Worm (Caenorhabditis elegans) whole organism, young adult: ENCODE data around the gene chup-1.

Experiments
- F57A8.1 ChIP-seq: fragments of 200-800 bp; sonication (Bioruptor generic); optimal IDR thresholded peaks from 2 replicates; lab custom pipeline; 2018; ENCODE audit warnings: mild to moderate bottlenecking, missing genetic modification characterization, moderate library complexity, missing compliant biosample characterization
- Y53F4B.3 ChIP-seq: fragments of 200-800 bp; sonication (Bioruptor generic); IDR thresholded peaks from 2 replicates; pipeline ENCODE4 v1.3.6; 2022; ENCODE audit warnings: missing genetic modification reagents, missing genetic modification characterization, missing compliant biosample characterization
- Y53G8AR.9 ChIP-seq: fragments of 200-800 bp; sonication (Bioruptor generic); conservative IDR thresholded peaks from 2 replicates; pipeline ENCODE4 v1.3.6; 2022; ENCODE audit warnings: missing genetic modification reagents, missing genetic modification characterization, missing compliant biosample characterization
- atf-7 ChIP-seq: sonication (generic microtip); optimal IDR thresholded peaks from 2 replicates; lab custom pipeline; 2017; ENCODE audit warnings: mild to moderate bottlenecking, missing genetic modification characterization, missing compliant biosample characterization
- bed-2 ChIP-seq: fragments of 200-800 bp; sonication (Bioruptor generic); IDR thresholded peaks from 2 replicates; pipeline ENCODE4 v1.3.6; 2022; ENCODE audit warnings: missing genetic modification reagents, missing genetic modification characterization, missing compliant biosample characterization
- ceh-79 ChIP-seq: sonication (generic microtip); optimal IDR thresholded peaks from 2 replicates; lab custom pipeline; 2017; ENCODE audit warnings: mild to moderate bottlenecking, missing genetic modification characterization, missing compliant biosample characterization
- egl-44 ChIP-seq: fragments of 200-800 bp; sonication (Bioruptor generic); IDR thresholded peaks from 2 replicates; pipeline ENCODE4 v1.3.6; 2022; ENCODE audit warnings: missing genetic modification reagents, missing genetic modification characterization, missing compliant biosample characterization
- fkh-3 ChIP-seq: sonication (generic microtip); optimal IDR thresholded peaks from 2 replicates; lab custom pipeline; 2016; ENCODE audit warnings: mild to moderate bottlenecking, missing genetic modification characterization, missing compliant biosample characterization
- lin-35 ChIP-seq, 3 experiments: fragments of 150-350 bp in 2 of 3; sonication (generic microtip) in 1 of 3; optimal IDR thresholded peaks; 2 replicates each; lab custom pipeline; 2014 to 2018; ENCODE audit warnings: missing biosample characterization in 3 of 3, missing genetic modification characterization in 3 of 3, missing genetic modification reagents in 3 of 3
- nfyb-1 ChIP-seq: fragments of 200-800 bp; sonication (Bioruptor generic); IDR thresholded peaks from 2 replicates; pipeline ENCODE4 v1.3.6; 2022; ENCODE audit warnings: missing genetic modification reagents, missing genetic modification characterization, missing compliant biosample characterization
- unc-130 ChIP-seq: sonication (generic microtip); optimal IDR thresholded peaks from 2 replicates; lab custom pipeline; 2016; ENCODE audit warnings: missing genetic modification reagents, missing genetic modification characterization, missing compliant biosample characterization
- unc-62 ChIP-seq: fragments of 150-350 bp; optimal IDR thresholded peaks from 2 replicates; lab custom pipeline; 2014; ENCODE audit warnings: missing biosample characterization, missing genetic modification reagents, missing genetic modification characterization
- ztf-26 ChIP-seq: sonication (generic microtip); optimal IDR thresholded peaks from 2 replicates; lab custom pipeline; 2017; ENCODE audit warnings: missing genetic modification characterization, missing compliant biosample characterization

DNA sequence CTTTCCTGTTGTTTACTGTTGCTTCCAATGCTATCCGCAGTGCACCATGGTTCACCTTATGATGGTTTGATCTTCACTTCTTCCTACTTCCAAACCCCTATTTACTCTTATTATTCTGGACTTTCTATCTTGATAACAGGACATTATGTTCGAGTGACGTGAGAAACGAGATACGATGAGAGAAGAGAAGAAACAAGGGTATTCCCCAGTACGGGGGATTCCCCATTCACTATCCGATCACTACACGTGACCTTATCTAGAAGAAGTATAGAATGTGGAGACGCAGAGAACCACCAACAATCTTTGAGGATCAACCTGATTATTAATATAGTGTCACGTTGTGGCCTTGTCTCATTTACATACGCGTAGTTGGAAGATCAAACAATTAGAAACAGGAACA is 39.4 kb upstream of the chup-1 start:
- no peak for TF ChIP-seq F57A8.1 (GFP tag; lab: Kevin White, UChicago)
- TF ChIP-seq unc-130 (GFP tag; lab: Kevin White, UChicago): no peak
- no peak for TF ChIP-seq unc-62 (GFP tag; lab: Kevin White, UChicago)
- TF ChIP-seq ztf-26 (tag; lab: Kevin White, UChicago): no peak
- TF ChIP-seq ceh-79 (tag; lab: Kevin White, UChicago): no peak
- no peak for TF ChIP-seq egl-44 (GFP tag; lab: Robert Waterston, UW)
- TF ChIP-seq atf-7 (tag; lab: Kevin White, UChicago): no peak
- TF ChIP-seq fkh-3 (tag; lab: Kevin White, UChicago): no peak
- TF ChIP-seq Y53F4B.3 (GFP tag; lab: Robert Waterston, UW): no peak
- no peak for TF ChIP-seq nfyb-1 (GFP tag; lab: Robert Waterston, UW)
- no peak for TF ChIP-seq Y53G8AR.9 (GFP tag; lab: Robert Waterston, UW)
- no peak for TF ChIP-seq bed-2 (GFP tag; lab: Robert Waterston, UW)
- TF ChIP-seq lin-35 (GFP tag; optimal IDR thresholded peaks at IDR 0.05; lab: Kevin White, UChicago): no peak
